Fruit fly (Drosophila melanogaster) whole organism, embryonic: ENCODE data around the gene CG9782.

Experiments
- Ets97D ChIP-seq: fragments of 200-800 bp; sonication (Bioruptor generic); optimal IDR thresholded peaks from 3 replicates; lab custom pipeline; 2016; ENCODE audit warnings: missing biosample characterization, missing genetic modification characterization
- HLHmδ ChIP-seq: fragments of 200-800 bp; sonication (Bioruptor generic); optimal IDR thresholded peaks from 2 replicates; lab custom pipeline; 2018; ENCODE audit warnings: missing biosample characterization, mild to moderate bottlenecking, missing genetic modification characterization, moderate library complexity
- Jarid2 ChIP-seq: fragments of 200-800 bp; sonication (Bioruptor generic); optimal IDR thresholded peaks from 3 replicates; lab custom pipeline; 2017; ENCODE audit warnings: mild to moderate bottlenecking, missing biosample characterization, missing genetic modification reagents, missing genetic modification characterization
- aop ChIP-seq: fragments of 200-800 bp; sonication (Bioruptor generic); IDR thresholded peaks from 2 replicates; pipeline ENCODE4 v1.3.6; 2022; ENCODE audit warnings: missing biosample characterization, missing genetic modification characterization
- maf-S ChIP-seq: fragments of 200-800 bp; sonication (Bioruptor generic); optimal IDR thresholded peaks from 2 replicates; lab custom pipeline; 2016; ENCODE audit warnings: missing biosample characterization, missing genetic modification characterization
- psq ChIP-seq: fragments of 200-800 bp; sonication (Bioruptor generic); optimal IDR thresholded peaks from 2 replicates; lab custom pipeline; 2017; ENCODE audit warnings: missing biosample characterization, missing genetic modification characterization

DNA sequence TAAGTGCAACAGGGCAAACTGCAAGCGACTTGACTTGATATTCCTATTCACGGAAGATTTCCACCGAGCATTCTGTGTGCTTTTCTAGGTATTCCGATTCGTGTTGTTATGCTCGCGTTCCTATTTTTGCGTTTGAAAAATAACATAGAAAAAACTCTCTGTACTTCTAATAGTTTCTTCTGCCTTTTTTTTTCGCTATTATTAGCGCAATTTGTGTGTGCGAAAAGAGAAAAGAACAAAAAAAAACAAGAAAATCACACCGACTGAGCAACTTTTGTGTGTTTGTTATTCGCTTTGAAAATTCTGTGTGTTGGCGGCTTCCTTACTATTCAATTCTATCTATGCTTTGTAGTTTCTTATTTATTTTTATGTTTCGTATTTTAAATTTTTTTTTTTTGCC lies 37.7 kb downstream of the CG9782 start:
- TF ChIP-seq psq: no peak
- no peak for TF ChIP-seq HLHmδ (GFP tag; lab: Kevin White, UChicago)
- no peak for TF ChIP-seq aop (GFP tag; lab: Robert Waterston, UW)
- no peak for TF ChIP-seq Ets97D (GFP tag; lab: Kevin White, UChicago)
- no peak for TF ChIP-seq maf-S (GFP tag; lab: Kevin White, UChicago)
- TF ChIP-seq Jarid2 (GFP tag; lab: Kevin White, UChicago): no peak
